Fruit fly (Drosophila melanogaster): ENCODE data around the gene CG6511.

DNA sequence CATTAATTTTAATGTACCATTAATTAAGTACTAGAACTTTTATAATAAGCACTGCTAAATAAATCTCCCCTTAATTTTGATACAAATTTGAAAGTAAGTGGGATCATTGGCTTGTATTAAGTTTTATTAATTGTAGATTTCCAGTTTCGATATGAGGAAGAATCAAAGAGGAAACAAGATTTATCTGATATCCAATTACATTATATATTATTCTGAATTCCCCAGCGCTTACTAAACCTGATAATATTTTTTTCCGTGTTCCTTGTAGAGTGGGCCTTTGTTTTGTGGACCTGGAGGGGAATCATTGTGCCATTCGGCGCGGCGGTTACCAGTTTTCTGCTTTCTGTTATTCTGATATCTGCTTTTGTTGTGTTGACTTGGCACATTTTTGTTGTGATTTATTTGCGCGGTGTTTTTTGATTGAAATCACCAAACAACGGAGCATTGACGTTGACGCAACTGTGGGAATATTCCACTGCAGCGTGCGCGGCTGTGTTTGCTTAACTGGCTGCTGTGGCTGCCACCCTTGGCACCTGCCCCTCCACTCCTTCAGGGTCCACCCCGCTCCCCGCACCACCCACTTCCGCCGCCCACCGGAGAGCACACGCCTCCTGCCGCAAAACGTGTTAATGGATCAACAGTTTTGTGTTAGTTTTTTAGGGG is 36.6 kb upstream of the CG6511 start:
- TF ChIP-seq cic (GFP tag; optimal IDR thresholded peaks at IDR 0.05) (no peak), CG33017 (tag; optimal IDR thresholded peaks at IDR 0.05) (no peak), Clk (GFP tag; optimal IDR thresholded peaks at IDR 0.05) (no peak), Crg-1 (GFP tag; optimal IDR thresholded peaks at IDR 0.05) (no peak), toe (GFP tag; optimal IDR thresholded peaks at IDR 0.05) (no peak), bab1 (GFP tag; optimal IDR thresholded peaks at IDR 0.05) (no peak)
